Worm (Caenorhabditis elegans): ENCODE results near the gene F39H12.1.

F39H12.1 gene

DNA sequence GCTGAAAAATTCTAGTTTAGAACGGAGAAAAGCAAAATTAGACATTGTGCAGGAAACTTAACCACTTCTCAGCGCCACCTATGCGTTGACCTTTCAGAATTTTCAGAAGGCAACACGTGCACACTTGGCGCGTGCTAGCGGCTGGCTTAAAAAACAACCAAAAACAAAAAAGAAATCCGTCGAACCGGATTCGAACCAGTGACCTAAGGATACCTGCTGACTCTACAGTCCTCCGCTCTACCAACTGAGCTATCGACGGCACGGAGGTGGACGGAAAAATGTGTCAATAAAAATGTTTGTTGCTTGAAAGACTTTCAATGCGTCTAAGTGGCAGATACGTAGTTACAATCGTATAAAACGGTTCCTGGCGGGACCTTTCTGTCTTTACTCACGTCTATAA, 30.6 kb downstream of the F39H12.1 start:
- TF ChIP-seq him-1 (tag; optimal IDR thresholded peaks at IDR 0.05) = no peak
- TF ChIP-seq W03F9.2 (tag; optimal IDR thresholded peaks at IDR 0.05) = no peak
- no peak for TF ChIP-seq dao-5 (tag; optimal IDR thresholded peaks at IDR 0.05)

DNA sequence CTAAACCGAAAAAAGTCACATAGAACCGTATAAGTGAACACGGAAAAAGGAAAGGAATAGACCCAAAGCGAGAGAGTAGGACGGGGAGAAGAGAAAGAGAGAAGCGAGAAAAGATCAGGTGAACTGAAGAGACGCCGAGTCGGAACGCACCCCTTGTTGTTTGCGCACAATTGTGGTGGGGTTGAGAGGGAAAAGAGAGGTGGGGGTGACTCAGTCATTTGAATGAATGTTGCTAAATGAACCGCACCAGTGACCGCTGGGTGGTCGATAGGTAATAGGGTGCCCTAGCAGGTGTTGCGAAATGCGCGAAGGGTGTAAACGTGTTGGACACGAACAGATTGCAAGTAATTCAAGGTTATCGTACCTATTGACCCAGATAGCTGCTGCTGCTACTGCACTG, 36.4 kb downstream of the F39H12.1 start, which contains the start of gene lgl-1:
TSS of gene lgl-1 (minus strand) at position 70 of the 400 bp plus-strand sequence.
- TF ChIP-seq him-1 (tag; optimal IDR thresholded peaks at IDR 0.05) = no peak
- no peak for TF ChIP-seq W03F9.2 (tag; optimal IDR thresholded peaks at IDR 0.05)
- TF ChIP-seq dao-5 (tag; optimal IDR thresholded peaks at IDR 0.05) = no peak

- TF ChIP-seq dao-5 (tag; optimal IDR thresholded peaks at IDR 0.05) = no peak
- TF ChIP-seq W03F9.2 (tag; optimal IDR thresholded peaks at IDR 0.05) = no peak
- no peak for TF ChIP-seq him-1 (tag; optimal IDR thresholded peaks at IDR 0.05)
Measured at ce11 chrX:871957-872715, 37.6 kb downstream of the F39H12.1 start, which contains the start of gene F56F10.1. Gene F56F10.1, plus strand, starts transcription at chrX:872603.

- no peak for TF ChIP-seq dao-5 (tag; optimal IDR thresholded peaks at IDR 0.05)
- TF ChIP-seq W03F9.2 (tag; optimal IDR thresholded peaks at IDR 0.05) = no peak
- TF ChIP-seq him-1 (tag; optimal IDR thresholded peaks at IDR 0.05) = no peak
Measured at ce11 chrX:873634-874033, 39.1 kb downstream of the F39H12.1 start.

ce11 chrX:876935-877334, 42.4 kb downstream of the F39H12.1 start, which contains the start of gene ZC13.1:
Gene ZC13.1, plus strand, starts transcription at chrX:877239.
- TF ChIP-seq him-1 (tag; optimal IDR thresholded peaks at IDR 0.05) (no peak), W03F9.2 (tag; optimal IDR thresholded peaks at IDR 0.05) (no peak), dao-5 (tag; optimal IDR thresholded peaks at IDR 0.05) (no peak)

- TF ChIP-seq dao-5 (tag; optimal IDR thresholded peaks at IDR 0.05) (no peak), W03F9.2 (tag; optimal IDR thresholded peaks at IDR 0.05) (no peak), him-1 (tag; optimal IDR thresholded peaks at IDR 0.05) (no peak)
Measured at ce11 chrX:880367-880766, 45.8 kb downstream of the F39H12.1 start, which contains the start of gene ZC13.2. Gene ZC13.2, plus strand, starts transcription at chrX:880667.

All from whole organism, L4/young adult.